Fruit fly (Drosophila melanogaster) whole organism, embryonic: ENCODE data around the gene CG31735.

Experiments
- Antp ChIP-seq: fragments of 200-800 bp; sonication (Bioruptor generic); optimal IDR thresholded peaks from 3 replicates; lab custom pipeline; 2016; ENCODE audit warnings: missing biosample characterization, missing genetic modification characterization
- CG10462 ChIP-seq: fragments of 200-800 bp; sonication (Bioruptor generic); optimal IDR thresholded peaks from 2 replicates; lab custom pipeline; 2016; ENCODE audit warnings: missing biosample characterization, missing genetic modification characterization
- CG12071 ChIP-seq: fragments of 200-800 bp; sonication (Bioruptor generic); optimal IDR thresholded peaks from 3 replicates; lab custom pipeline; 2018; ENCODE audit warnings: missing biosample characterization, mild to moderate bottlenecking, missing genetic modification characterization
- CG13123 ChIP-seq: fragments of 200-800 bp; sonication (Bioruptor generic); optimal IDR thresholded peaks from 2 replicates; lab custom pipeline; 2016; ENCODE audit warnings: missing biosample characterization, missing genetic modification characterization
- CG14710 ChIP-seq: fragments of 200-800 bp; sonication (Bioruptor generic); optimal IDR thresholded peaks from 3 replicates; lab custom pipeline; 2019; ENCODE audit warnings: missing biosample characterization, mild to moderate bottlenecking, missing genetic modification characterization, moderate library complexity
- CG15073 ChIP-seq: fragments of 200-800 bp; sonication (Bioruptor generic); optimal IDR thresholded peaks from 2 replicates; lab custom pipeline; 2016; ENCODE audit warnings: missing biosample characterization, missing genetic modification characterization
- CG15479 ChIP-seq: fragments of 200-800 bp; sonication (Bioruptor generic); optimal IDR thresholded peaks from 3 replicates; lab custom pipeline; 2019; ENCODE audit warnings: missing biosample characterization, mild to moderate bottlenecking, missing genetic modification characterization, moderate library complexity
- CG15514 ChIP-seq: fragments of 200-800 bp; sonication (Bioruptor generic); optimal IDR thresholded peaks from 3 replicates; lab custom pipeline; 2017; ENCODE audit warnings: missing biosample characterization, missing genetic modification characterization, mild to moderate bottlenecking, moderate library complexity, missing genetic modification reagents
- CG1602 ChIP-seq: fragments of 200-800 bp; sonication (Bioruptor generic); optimal IDR thresholded peaks from 3 replicates; lab custom pipeline; 2016; ENCODE audit warnings: missing biosample characterization, missing genetic modification characterization
- CG16813 ChIP-seq: fragments of 200-800 bp; sonication (Bioruptor generic); IDR thresholded peaks from 3 replicates; pipeline ENCODE4 v1.3.6; 2022; ENCODE audit warnings: missing biosample characterization, missing genetic modification characterization; ENCODE audit not compliant: partially characterized antibody
- CG2199 ChIP-seq: fragments of 200-800 bp; sonication (Bioruptor generic); IDR thresholded peaks from 3 replicates; pipeline ENCODE4 v1.3.6; 2022; ENCODE audit warnings: missing biosample characterization, missing genetic modification characterization
- CG31388 ChIP-seq: fragments of 200-800 bp; sonication (Bioruptor generic); optimal IDR thresholded peaks from 2 replicates; lab custom pipeline; 2016; ENCODE audit warnings: missing biosample characterization, missing genetic modification characterization
- CG4282 ChIP-seq: fragments of 200-800 bp; sonication (Bioruptor generic); optimal IDR thresholded peaks from 2 replicates; lab custom pipeline; 2016; ENCODE audit warnings: missing biosample characterization, missing genetic modification characterization
- CG4617 ChIP-seq: fragments of 200-800 bp; sonication (Bioruptor generic); optimal IDR thresholded peaks from 3 replicates; lab custom pipeline; 2016; ENCODE audit warnings: missing biosample characterization, missing genetic modification characterization, borderline replicate concordance
- CG6175 ChIP-seq: fragments of 200-800 bp; sonication (Bioruptor generic); IDR thresholded peaks from 3 replicates; pipeline ENCODE4 v1.3.6; 2022; ENCODE audit warnings: missing biosample characterization, missing genetic modification characterization
- CG8388 ChIP-seq: fragments of 200-800 bp; sonication (Bioruptor generic); optimal IDR thresholded peaks from 2 replicates; lab custom pipeline; 2019; ENCODE audit warnings: missing biosample characterization, mild to moderate bottlenecking, missing genetic modification characterization, moderate library complexity
- Deaf1 ChIP-seq: fragments of 200-800 bp; optimal IDR thresholded peaks from 3 replicates; lab custom pipeline; 2019; ENCODE audit warnings: missing biosample characterization, mild to moderate bottlenecking, missing genetic modification characterization, moderate library complexity
- Eip74EF ChIP-seq, 2 experiments: fragments of 200-800 bp in 1 of 2; fragments of >200 bp in 1 of 2; sonication (Bioruptor generic) in 1 of 2; optimal IDR thresholded peaks; 2 replicates each; lab custom pipeline; 2017 to 2019; ENCODE audit warnings: missing biosample characterization in 2 of 2, missing genetic modification characterization in 2 of 2, mild to moderate bottlenecking in 1 of 2, moderate library complexity in 1 of 2
- Hmr ChIP-seq: fragments of 200-800 bp; sonication (Bioruptor generic); optimal IDR thresholded peaks from 3 replicates; lab custom pipeline; 2017; ENCODE audit warnings: mild to moderate bottlenecking, missing biosample characterization, missing genetic modification reagents, missing genetic modification characterization
- Hr78 ChIP-seq, 2 experiments: fragments of 200-800 bp in 1 of 2; fragments of >200 bp in 1 of 2; sonication (Bioruptor generic) in 1 of 2; optimal IDR thresholded peaks; 2 replicates each; lab custom pipeline; 2017 to 2019; ENCODE audit warnings: missing biosample characterization in 2 of 2, missing genetic modification characterization in 2 of 2, mild to moderate bottlenecking in 1 of 2, moderate library complexity in 1 of 2
- Mes4 ChIP-seq: fragments of 200-800 bp; sonication (Bioruptor generic); optimal IDR thresholded peaks from 2 replicates; lab custom pipeline; 2016; ENCODE audit warnings: missing biosample characterization, missing genetic modification characterization
- NFAT ChIP-seq: fragments of 200-800 bp; sonication (Bioruptor generic); IDR thresholded peaks from 2 replicates; pipeline ENCODE4 v1.3.6; 2022; ENCODE audit warnings: missing biosample characterization, missing genetic modification characterization
- Nf-YC ChIP-seq: fragments of 200-800 bp; optimal IDR thresholded peaks from 3 replicates; lab custom pipeline; 2019; ENCODE audit warnings: missing biosample characterization, mild to moderate bottlenecking, missing genetic modification characterization, moderate library complexity
- Oli ChIP-seq: fragments of 200-800 bp; sonication (Bioruptor generic); optimal IDR thresholded peaks from 2 replicates; lab custom pipeline; 2018; ENCODE audit warnings: missing biosample characterization, mild to moderate bottlenecking, missing genetic modification characterization, moderate library complexity
- PHDP ChIP-seq: fragments of 200-800 bp; sonication (Bioruptor generic); optimal IDR thresholded peaks from 3 replicates; lab custom pipeline; 2018; ENCODE audit warnings: missing biosample characterization, mild to moderate bottlenecking, missing genetic modification characterization, moderate library complexity
- Ravus ChIP-seq: fragments of 200-800 bp; sonication (Bioruptor generic); IDR thresholded peaks from 2 replicates; pipeline ENCODE4 v1.3.6; 2022; ENCODE audit warnings: missing biosample characterization, missing genetic modification characterization
- Six4 ChIP-seq: fragments of 200-800 bp; sonication (Bioruptor generic); optimal IDR thresholded peaks from 2 replicates; lab custom pipeline; 2016; ENCODE audit warnings: missing biosample characterization, missing genetic modification characterization
- Stat92E ChIP-seq, 3 experiments: fragments of >200 bp in 2 of 3; fragments of 200-800 bp in 1 of 3; sonication (Bioruptor generic) in 1 of 3; optimal IDR thresholded peaks; 2 replicates each; lab custom pipeline; 2017 to 2019; ENCODE audit warnings: missing biosample characterization in 3 of 3, missing genetic modification characterization in 3 of 3, mild to moderate bottlenecking in 1 of 3, moderate library complexity in 1 of 3
- Xrp1 ChIP-seq: fragments of 200-800 bp; sonication (Bioruptor generic); IDR thresholded peaks from 2 replicates; pipeline ENCODE4 v1.3.6; 2022; ENCODE audit warnings: missing biosample characterization, missing genetic modification characterization
- btn ChIP-seq: fragments of 200-800 bp; sonication (Bioruptor generic); optimal IDR thresholded peaks from 2 replicates; lab custom pipeline; 2016; ENCODE audit warnings: missing biosample characterization, missing genetic modification characterization
- chm ChIP-seq: fragments of 200-800 bp; sonication (Bioruptor generic); IDR thresholded peaks from 2 replicates; pipeline ENCODE4 v1.3.6; 2022; ENCODE audit warnings: missing biosample characterization, missing genetic modification characterization
- crol ChIP-seq: fragments of 200-800 bp; sonication (Bioruptor generic); IDR thresholded peaks from 2 replicates; pipeline ENCODE4 v1.3.6; 2022; ENCODE audit warnings: missing biosample characterization, missing genetic modification characterization
- dan ChIP-seq: fragments of 200-800 bp; sonication (Bioruptor generic); IDR thresholded peaks from 2 replicates; pipeline ENCODE4 v1.3.6; 2022; ENCODE audit warnings: missing biosample characterization, missing genetic modification characterization
- emc ChIP-seq: fragments of 200-800 bp; sonication (Bioruptor generic); optimal IDR thresholded peaks from 2 replicates; lab custom pipeline; 2016; ENCODE audit warnings: missing biosample characterization, missing genetic modification characterization
- gce ChIP-seq: fragments of 200-800 bp; sonication (Bioruptor generic); IDR thresholded peaks from 3 replicates; pipeline ENCODE4 v1.3.6; 2022; ENCODE audit warnings: missing biosample characterization, missing genetic modification characterization
- ind ChIP-seq: fragments of 200-800 bp; sonication (Bioruptor generic); optimal IDR thresholded peaks from 3 replicates; lab custom pipeline; 2016; ENCODE audit warnings: missing biosample characterization, missing genetic modification characterization
- kah ChIP-seq: fragments of 200-800 bp; sonication (Bioruptor generic); optimal IDR thresholded peaks from 2 replicates; lab custom pipeline; 2018; ENCODE audit warnings: missing biosample characterization, mild to moderate bottlenecking, missing genetic modification characterization
- klu ChIP-seq: fragments of 200-800 bp; sonication (Bioruptor generic); IDR thresholded peaks from 2 replicates; pipeline ENCODE4 v1.3.6; 2022; ENCODE audit warnings: missing biosample characterization, missing genetic modification characterization
- lab ChIP-seq: fragments of 200-800 bp; sonication (Bioruptor generic); optimal IDR thresholded peaks from 3 replicates; lab custom pipeline; 2017; ENCODE audit warnings: missing biosample characterization, missing genetic modification characterization, mild to moderate bottlenecking, moderate library complexity, missing genetic modification reagents
- nmo ChIP-seq: fragments of 200-800 bp; sonication (Bioruptor generic); optimal IDR thresholded peaks from 2 replicates; lab custom pipeline; 2018; ENCODE audit warnings: missing biosample characterization, mild to moderate bottlenecking, missing genetic modification characterization, moderate library complexity
- pnt ChIP-seq: fragments of 200-800 bp; sonication (Bioruptor generic); optimal IDR thresholded peaks from 3 replicates; lab custom pipeline; 2016; ENCODE audit warnings: missing biosample characterization, missing genetic modification characterization
- prd ChIP-seq, 3 experiments: fragments of >200 bp in 2 of 3; fragments of 200-800 bp in 1 of 3; sonication (Bioruptor generic) in 1 of 3; optimal IDR thresholded peaks in 2 of 3; IDR thresholded peaks in 1 of 3; 2 replicates in 2 of 3; 3 replicates in 1 of 3; pipeline versions ENCODE4 v1.3.6 to Lab custom; 2017 to 2022; ENCODE audit warnings: missing biosample characterization in 1 of 3, missing genetic modification characterization in 1 of 3
- sd ChIP-seq: fragments of 200-800 bp; sonication (Bioruptor generic); optimal IDR thresholded peaks from 3 replicates; lab custom pipeline; 2018; ENCODE audit warnings: missing biosample characterization, mild to moderate bottlenecking, missing genetic modification characterization, moderate library complexity
- sens ChIP-seq: fragments of 200-800 bp; sonication (Bioruptor generic); peaks from one replicate; lab custom pipeline; 2016; ENCODE audit warnings: missing biosample characterization, missing genetic modification characterization
- sisA ChIP-seq: fragments of 200-800 bp; sonication (Bioruptor generic); IDR thresholded peaks from 2 replicates; pipeline ENCODE4 v1.3.6; 2022; ENCODE audit warnings: missing biosample characterization, missing genetic modification characterization
- slbo ChIP-seq: fragments of 200-800 bp; sonication (Bioruptor generic); IDR thresholded peaks from 2 replicates; pipeline ENCODE4 v1.3.6; 2022; ENCODE audit warnings: missing biosample characterization, missing genetic modification characterization
- sob ChIP-seq: fragments of 200-800 bp; sonication (Bioruptor generic); IDR thresholded peaks from 2 replicates; pipeline ENCODE4 v1.3.6; 2022; ENCODE audit warnings: missing biosample characterization, missing genetic modification characterization
- sr ChIP-seq: fragments of 200-800 bp; sonication (Bioruptor generic); IDR thresholded peaks from 3 replicates; pipeline ENCODE4 v1.3.6; 2022; ENCODE audit warnings: missing biosample characterization, missing genetic modification characterization
- tap ChIP-seq: fragments of 200-800 bp; optimal IDR thresholded peaks from 3 replicates; lab custom pipeline; 2019; ENCODE audit warnings: missing biosample characterization, mild to moderate bottlenecking, missing genetic modification characterization, moderate library complexity
- tin ChIP-seq: fragments of 200-800 bp; sonication (Bioruptor generic); optimal IDR thresholded peaks from 3 replicates; lab custom pipeline; 2016; ENCODE audit warnings: missing biosample characterization, missing genetic modification characterization
- wor ChIP-seq: fragments of 200-800 bp; sonication (Bioruptor generic); IDR thresholded peaks from 2 replicates; pipeline ENCODE4 v1.3.6; 2022; ENCODE audit warnings: missing biosample characterization, missing genetic modification characterization

Gene CG31735

dm6 chr2L:15913674-15914037 is 18.4 kb downstream of the CG31735 start (continued):
- TF ChIP-seq CG15073 (GFP tag; lab: Kevin White, UChicago) (no peak), Deaf1 (tag; lab: Kevin White, UChicago) (peak; percentile 83), nmo (GFP tag; lab: Kevin White, UChicago) (no peak), CG10462 (no peak), CG15514 (GFP tag; lab: Kevin White, UChicago) (no peak), Hmr (GFP tag; lab: Kevin White, UChicago) (no peak), pnt (no peak), sob (GFP tag; lab: Robert Waterston, UW) (no peak; the same call in 1 of the 2 replicates), CG6175 (GFP tag; lab: Robert Waterston, UW) (0 out of 3 replicates have a peak, but pooled peaks have one; percentile 22), Nf-YC (tag; lab: Kevin White, UChicago) (no peak), CG31388 (no peak), slbo (GFP tag; lab: Robert Waterston, UW) (no peak), CG2199 (GFP tag; lab: Robert Waterston, UW) (no peak), tin (GFP tag; lab: Kevin White, UChicago) (no peak), Stat92E (GFP tag; optimal IDR thresholded peaks at IDR 0.05; lab: Kevin White, UChicago) (peak in 1 of 3 experiments; percentile 76), lab (GFP tag; lab: Kevin White, UChicago) (no peak), Antp (GFP tag; lab: Kevin White, UChicago) (no peak), chm (GFP tag; lab: Robert Waterston, UW) (0 out of 2 replicates have a peak, but pooled peaks have one; percentile 50), PHDP (no peak), CG4617 (no peak), gce (GFP tag; lab: Robert Waterston, UW) (no peak), Oli (no peak), CG14710 (tag; lab: Kevin White, UChicago) (no peak), wor (GFP tag; lab: Robert Waterston, UW) (no peak), NFAT (GFP tag; lab: Robert Waterston, UW) (peak; percentile 9; the same call in 1 of the 2 replicates), sr (GFP tag; lab: Robert Waterston, UW) (no peak), Mes4 (GFP tag; lab: Kevin White, UChicago) (no peak), Six4 (GFP tag; lab: Kevin White, UChicago) (no peak), ind (GFP tag; lab: Kevin White, UChicago) (no peak), crol (no peak), sens (GFP tag; lab: Kevin White, UChicago) (peak; percentile 75), Eip74EF (GFP tag; optimal IDR thresholded peaks at IDR 0.05; lab: Kevin White, UChicago) (no peak), Xrp1 (GFP tag; lab: Robert Waterston, UW) (no peak), CG1602 (no peak), dan (GFP tag; lab: Robert Waterston, UW) (no peak), CG13123 (GFP tag; lab: Kevin White, UChicago) (no peak), CG12071 (GFP tag; lab: Kevin White, UChicago) (no peak), CG15479 (no peak), sisA (GFP tag; lab: Robert Waterston, UW) (no peak), Hr78 (GFP tag; optimal IDR thresholded peaks at IDR 0.05; lab: Kevin White, UChicago) (no peak), emc (no peak), tap (no peak), klu (no peak), kah (no peak), btn (GFP tag; lab: Kevin White, UChicago) (no peak), CG8388 (GFP tag; lab: Kevin White, UChicago) (no peak), sd (peak; percentile 55), Ravus (GFP tag; lab: Robert Waterston, UW) (no peak), CG16813 (GFP tag; lab: Robert Waterston, UW) (no peak), CG4282 (GFP tag; lab: Kevin White, UChicago) (no peak), prd (optimal IDR thresholded peaks at IDR 0.05; lab: Kevin White, UChicago) (no peak), prd (GFP tag; IDR thresholded peaks at IDR 0.05; lab: Robert Waterston, UW) (no peak)
